Worm (Caenorhabditis elegans) whole organism, mixed stage, embryonic: ENCODE data around the gene C49C8.6.

Experiments
- M03D4.4 ChIP-seq: sonication (generic microtip); optimal IDR thresholded peaks from 2 replicates; lab custom pipeline; 2017; ENCODE audit warnings: mild to moderate bottlenecking, missing genetic modification characterization, missing compliant biosample characterization
- blmp-1 ChIP-seq: fragments of 150-350 bp; optimal IDR thresholded peaks from 2 replicates; lab custom pipeline; 2014; ENCODE audit warnings: missing biosample characterization, missing genetic modification characterization
- ceh-39 ChIP-seq: fragments of 150-350 bp; optimal IDR thresholded peaks from 2 replicates; lab custom pipeline; 2014; ENCODE audit warnings: missing biosample characterization, missing genetic modification characterization
- ceh-83 ChIP-seq: fragments of 200-800 bp; sonication (Bioruptor generic); optimal IDR thresholded peaks from 2 replicates; lab custom pipeline; 2018; ENCODE audit warnings: mild to moderate bottlenecking, missing genetic modification characterization, missing compliant biosample characterization
- ces-1 ChIP-seq: fragments of 150-350 bp; optimal IDR thresholded peaks from 2 replicates; lab custom pipeline; 2014; ENCODE audit warnings: missing biosample characterization, missing genetic modification reagents, missing genetic modification characterization
- cnd-1 ChIP-seq: fragments of 200-800 bp; sonication (Bioruptor generic); optimal IDR thresholded peaks from 2 replicates; lab custom pipeline; 2018; ENCODE audit warnings: mild to moderate bottlenecking, missing genetic modification characterization, missing compliant biosample characterization
- elt-1 ChIP-seq: sonication (generic microtip); optimal IDR thresholded peaks from 2 replicates; lab custom pipeline; 2017; ENCODE audit warnings: missing genetic modification characterization, mild to moderate bottlenecking, missing compliant biosample characterization, antibody characterized with exemption, moderate library complexity, borderline replicate concordance; ENCODE audit not compliant: insufficient read depth
- elt-3 ChIP-seq: fragments of 150-350 bp; optimal IDR thresholded peaks from 2 replicates; lab custom pipeline; 2014; ENCODE audit warnings: missing biosample characterization, missing genetic modification characterization
- ham-2 ChIP-seq: fragments of 200-800 bp; sonication (Bioruptor generic); optimal IDR thresholded peaks from 2 replicates; lab custom pipeline; 2018; ENCODE audit warnings: mild to moderate bottlenecking, missing genetic modification characterization, missing compliant biosample characterization
- hlh-1 ChIP-seq: fragments of 150-350 bp; optimal IDR thresholded peaks from 2 replicates; lab custom pipeline; 2014; ENCODE audit warnings: missing biosample characterization, missing genetic modification reagents, missing genetic modification characterization
- lin-13 ChIP-seq: fragments of 150-350 bp; optimal IDR thresholded peaks from 2 replicates; lab custom pipeline; 2014; ENCODE audit warnings: missing biosample characterization, missing genetic modification characterization
- lin-32 ChIP-seq: fragments of 200-800 bp; sonication (Bioruptor generic); optimal IDR thresholded peaks from 2 replicates; lab custom pipeline; 2018; ENCODE audit warnings: mild to moderate bottlenecking, missing genetic modification characterization, missing compliant biosample characterization
- lsy-2 ChIP-seq: fragments of 150-350 bp; optimal IDR thresholded peaks from 2 replicates; lab custom pipeline; 2014; ENCODE audit warnings: missing biosample characterization, missing genetic modification characterization
- mab-5 ChIP-seq: fragments of 150-350 bp; optimal IDR thresholded peaks from 2 replicates; lab custom pipeline; 2014; ENCODE audit warnings: missing biosample characterization, missing genetic modification characterization
- mep-1 ChIP-seq: fragments of 150-350 bp; optimal IDR thresholded peaks from 2 replicates; lab custom pipeline; 2017; ENCODE audit warnings: missing biosample characterization, missing genetic modification reagents, missing genetic modification characterization, inconsistent platforms
- nhr-12 ChIP-seq: fragments of 150-350 bp; optimal IDR thresholded peaks from 2 replicates; lab custom pipeline; 2014; ENCODE audit warnings: missing biosample characterization, missing genetic modification characterization
- nhr-2 ChIP-seq: fragments of 150-350 bp; optimal IDR thresholded peaks from 2 replicates; lab custom pipeline; 2014; ENCODE audit warnings: missing biosample characterization, missing genetic modification characterization
- nhr-237 ChIP-seq: fragments of 150-350 bp; optimal IDR thresholded peaks from 2 replicates; lab custom pipeline; 2014; ENCODE audit warnings: missing biosample characterization, missing genetic modification characterization
- nhr-28 ChIP-seq: fragments of 150-350 bp; optimal IDR thresholded peaks from 2 replicates; lab custom pipeline; 2014; ENCODE audit warnings: missing biosample characterization, missing genetic modification characterization
- nhr-76 ChIP-seq: sonication (generic microtip); optimal IDR thresholded peaks from 2 replicates; lab custom pipeline; 2017; ENCODE audit warnings: missing biosample characterization, missing genetic modification characterization
- pha-4 ChIP-seq: fragments of 150-350 bp; optimal IDR thresholded peaks from 2 replicates; lab custom pipeline; 2018; ENCODE audit warnings: missing biosample characterization, missing genetic modification reagents, missing genetic modification characterization
- sem-2 ChIP-seq: fragments of 200-800 bp; sonication (Bioruptor generic); optimal IDR thresholded peaks from 2 replicates; lab custom pipeline; 2018; ENCODE audit warnings: mild to moderate bottlenecking, missing genetic modification characterization, missing compliant biosample characterization
- sptf-1 ChIP-seq: sonication (generic microtip); optimal IDR thresholded peaks from 2 replicates; lab custom pipeline; 2017; ENCODE audit warnings: mild to moderate bottlenecking, missing genetic modification characterization, moderate library complexity, missing compliant biosample characterization
- tbx-8 ChIP-seq: fragments of 200-800 bp; sonication (Bioruptor generic); optimal IDR thresholded peaks from 2 replicates; lab custom pipeline; 2018; ENCODE audit warnings: mild to moderate bottlenecking, missing genetic modification characterization, moderate library complexity, missing compliant biosample characterization
- unc-120 ChIP-seq: sonication (generic microtip); optimal IDR thresholded peaks from 2 replicates; lab custom pipeline; 2017; ENCODE audit warnings: missing genetic modification characterization, missing compliant biosample characterization; ENCODE audit not compliant: poor library complexity, severe bottlenecking
- unc-39 ChIP-seq: fragments of 150-350 bp; optimal IDR thresholded peaks from 2 replicates; lab custom pipeline; 2014; ENCODE audit warnings: missing biosample characterization, missing genetic modification characterization
- unc-62 ChIP-seq: fragments of 150-350 bp; optimal IDR thresholded peaks from 2 replicates; lab custom pipeline; 2014; ENCODE audit warnings: missing biosample characterization, missing genetic modification reagents, missing genetic modification characterization
- zip-8 ChIP-seq: fragments of 150-350 bp; optimal IDR thresholded peaks from 2 replicates; lab custom pipeline; 2014; ENCODE audit warnings: missing biosample characterization, missing genetic modification characterization
- ztf-11 ChIP-seq: fragments of 150-350 bp; optimal IDR thresholded peaks from 2 replicates; lab custom pipeline; 2014; ENCODE audit warnings: missing biosample characterization, missing genetic modification characterization

Gene C49C8.6

ce11 chrIV:8658122-8658521, at the start of gene C49C8.6:
TSS of gene C49C8.6 (minus strand) at chrIV:8658222.
- no peak for TF ChIP-seq nhr-76 (tag; lab: Kevin White, UChicago)
- TF ChIP-seq cnd-1 (tag; lab: Kevin White, UChicago), result no peak
- no peak for TF ChIP-seq zip-8
- TF ChIP-seq ceh-39 (tag; lab: Kevin White, UChicago), result no peak
- TF ChIP-seq tbx-8 (GFP tag; lab: Kevin White, UChicago), result no peak
- TF ChIP-seq elt-1 (tag; lab: Kevin White, UChicago), result no peak

ce11 chrIV:8705504-8705903, 47.5 kb upstream of the C49C8.6 start, which contains the start of gene H23L24.4:
TSS of gene H23L24.4 (minus strand) at chrIV:8705604.
- TF ChIP-seq sptf-1 (tag; lab: Kevin White, UChicago) (no peak), ces-1 (GFP tag; lab: Kevin White, UChicago) (no peak), ceh-83 (GFP tag; lab: Kevin White, UChicago) (no peak)

ce11 chrIV:8697436-8697835, 39.4 kb upstream of the C49C8.6 start, which contains the start of gene ttll-11:
TSS of gene ttll-11 (plus strand) at chrIV:8697736.
- TF ChIP-seq sem-2 (GFP tag; lab: Kevin White, UChicago) (no peak), lin-32 (no peak), M03D4.4 (tag; lab: Kevin White, UChicago) (no peak), nhr-2 (tag; lab: Kevin White, UChicago) (no peak), unc-62 (GFP tag; lab: Kevin White, UChicago) (no peak), ceh-83 (GFP tag; lab: Kevin White, UChicago) (no peak), elt-3 (no peak), ztf-11 (tag; lab: Kevin White, UChicago) (no peak), nhr-28 (tag; lab: Kevin White, UChicago) (no peak), ham-2 (GFP tag; lab: Kevin White, UChicago) (no peak), lsy-2 (no peak), hlh-1 (tag; lab: Kevin White, UChicago) (no peak), mep-1 (tag; lab: Kevin White, UChicago) (no peak), ces-1 (GFP tag; lab: Kevin White, UChicago) (no peak), unc-120 (no peak), lin-13 (tag; lab: Kevin White, UChicago) (no peak), tbx-8 (GFP tag; lab: Kevin White, UChicago) (no peak), zip-8 (no peak), nhr-237 (tag; lab: Kevin White, UChicago) (no peak), pha-4 (tag; lab: Kevin White, UChicago) (no peak)
- TF ChIP-seq, all 35 proteins: peak for 0

ce11 chrIV:8691486-8691885, 33.5 kb upstream of the C49C8.6 start, which contains the start of the genes hst-1 and ints-6:
TSS of gene hst-1 (minus strand) at chrIV:8691513.
TSS of gene ints-6 (plus strand) at chrIV:8691745.
- TF ChIP-seq mab-5 (tag; lab: Kevin White, UChicago) (no peak), unc-39 (tag; lab: Kevin White, UChicago) (no peak), ces-1 (GFP tag; lab: Kevin White, UChicago) (peak; percentile 30), lin-32 (no peak), tbx-8 (GFP tag; lab: Kevin White, UChicago) (no peak)

- no peak for TF ChIP-seq blmp-1 (tag; lab: Kevin White, UChicago)
- peak; percentile 58 for TF ChIP-seq cnd-1 (tag; lab: Kevin White, UChicago)
- TF ChIP-seq zip-8, result no peak
- no peak for TF ChIP-seq nhr-28 (tag; lab: Kevin White, UChicago)
- no peak for TF ChIP-seq nhr-12 (tag; lab: Kevin White, UChicago)
- TF ChIP-seq mep-1 (tag; lab: Kevin White, UChicago), result peak; percentile 79
- peak; percentile 54 for TF ChIP-seq ceh-39 (tag; lab: Kevin White, UChicago)
- TF ChIP-seq ham-2 (GFP tag; lab: Kevin White, UChicago), result no peak
- no peak for TF ChIP-seq elt-1 (tag; lab: Kevin White, UChicago)
- TF ChIP-seq ces-1 (GFP tag; lab: Kevin White, UChicago), result peak; percentile 71
- peak; percentile 79 for TF ChIP-seq pha-4 (tag; lab: Kevin White, UChicago)
- TF ChIP-seq hlh-1 (tag; lab: Kevin White, UChicago), result peak; percentile 38
- peak; percentile 76 for TF ChIP-seq nhr-237 (tag; lab: Kevin White, UChicago)
- TF ChIP-seq unc-120, result peak; percentile 50
- peak; percentile 11 for TF ChIP-seq unc-62 (GFP tag; lab: Kevin White, UChicago)
- peak; percentile 72 for TF ChIP-seq lsy-2
- peak; percentile 41 for TF ChIP-seq lin-13 (tag; lab: Kevin White, UChicago)
These were observed 29.7 kb upstream of the C49C8.6 start, which contains the start of gene snrp-3 for ce11 chrIV:8687605-8688191. TSS of gene snrp-3 (minus strand) at chrIV:8687810.
